Worm (Caenorhabditis elegans) whole organism, midembryonic: Measurements from ENCODE around the gene cah-4.

ENCODE experiments used
- T22C8.4 ChIP-seq: fragments of 200-800 bp; sonication (Bioruptor generic); IDR thresholded peaks from 2 replicates; pipeline ENCODE4 v1.3.6; 2022; ENCODE audit warnings: missing genetic modification characterization, missing compliant biosample characterization
- cog-1 ChIP-seq: sonication (generic microtip); optimal IDR thresholded peaks from 2 replicates; lab custom pipeline; 2016; ENCODE audit warnings: missing genetic modification characterization, missing compliant biosample characterization
- flt-1 ChIP-seq: fragments of 200-800 bp; sonication (Bioruptor generic); IDR thresholded peaks from 2 replicates; pipeline ENCODE4 v1.3.6; 2022; ENCODE audit warnings: missing genetic modification characterization, missing compliant biosample characterization
- klf-2 ChIP-seq: fragments of 200-800 bp; sonication (Bioruptor generic); conservative IDR thresholded peaks from 2 replicates; pipeline ENCODE4 v1.3.6; 2022; ENCODE audit warnings: missing genetic modification reagents, missing genetic modification characterization, missing compliant biosample characterization
- med-1 ChIP-seq: sonication (generic microtip); optimal IDR thresholded peaks from 2 replicates; lab custom pipeline; 2017; ENCODE audit warnings: missing genetic modification characterization, mild to moderate bottlenecking, missing compliant biosample characterization, antibody characterized with exemption, missing genetic modification reagents; ENCODE audit not compliant: insufficient read depth
- ref-1 ChIP-seq: fragments of 200-800 bp; sonication (Bioruptor generic); conservative IDR thresholded peaks from 2 replicates; pipeline ENCODE4 v1.3.6; 2022; ENCODE audit warnings: missing genetic modification reagents, missing genetic modification characterization, missing compliant biosample characterization
- tab-1 ChIP-seq: fragments of 200-800 bp; sonication (Bioruptor generic); IDR thresholded peaks from 2 replicates; pipeline ENCODE4 v1.3.6; 2022; ENCODE audit warnings: missing genetic modification characterization, missing compliant biosample characterization
- ztf-23 ChIP-seq: fragments of 200-800 bp; sonication (Bioruptor generic); IDR thresholded peaks from 2 replicates; pipeline ENCODE4 v1.3.6; 2022; ENCODE audit warnings: missing genetic modification reagents, missing genetic modification characterization, missing compliant biosample characterization
- ztf-29 ChIP-seq: fragments of 200-800 bp; sonication (Bioruptor generic); IDR thresholded peaks from 2 replicates; pipeline ENCODE4 v1.3.6; 2022; ENCODE audit warnings: missing genetic modification reagents, missing genetic modification characterization, missing compliant biosample characterization

The cah-4 gene

ce11 chrX:13542757-13543156, 383 bp downstream of the cah-4 start:
- no peak for TF ChIP-seq ztf-29 (GFP tag; lab: Robert Waterston, UW)
- TF ChIP-seq flt-1 (GFP tag; lab: Robert Waterston, UW) = no peak
- no peak for TF ChIP-seq T22C8.4 (GFP tag; lab: Robert Waterston, UW)
- TF ChIP-seq ztf-23 (GFP tag; lab: Robert Waterston, UW) = no peak
- no peak for TF ChIP-seq med-1 (GFP tag; lab: Kevin White, UChicago)
- no peak for TF ChIP-seq klf-2 (GFP tag; lab: Robert Waterston, UW)
- no peak for TF ChIP-seq cog-1 (tag; lab: Kevin White, UChicago)
- no peak for TF ChIP-seq tab-1 (GFP tag; lab: Robert Waterston, UW)
- no peak for TF ChIP-seq ref-1 (GFP tag; lab: Robert Waterston, UW)

ce11 chrX:13543350-13543749, 976 bp downstream of the cah-4 start:
- TF ChIP-seq ref-1 (GFP tag; lab: Robert Waterston, UW) (no peak), ztf-23 (GFP tag; lab: Robert Waterston, UW) (no peak), flt-1 (GFP tag; lab: Robert Waterston, UW) (no peak), cog-1 (tag; lab: Kevin White, UChicago) (no peak), klf-2 (GFP tag; lab: Robert Waterston, UW) (no peak), T22C8.4 (GFP tag; lab: Robert Waterston, UW) (no peak), med-1 (GFP tag; lab: Kevin White, UChicago) (no peak), ztf-29 (GFP tag; lab: Robert Waterston, UW) (no peak), tab-1 (GFP tag; lab: Robert Waterston, UW) (no peak)

- TF ChIP-seq flt-1 (GFP tag; lab: Robert Waterston, UW) (no peak), ztf-23 (GFP tag; lab: Robert Waterston, UW) (no peak)
Measured at ce11 chrX:13544544-13545021, 2.2 kb downstream of the cah-4 start.

ce11 chrX:13550890-13551289, 8.5 kb downstream of the cah-4 start, which contains the start of gene odr-1:
Gene odr-1, minus strand, starts transcription at chrX:13550990.
- TF ChIP-seq klf-2 (GFP tag; lab: Robert Waterston, UW) (no peak), tab-1 (GFP tag; lab: Robert Waterston, UW) (no peak), ref-1 (GFP tag; lab: Robert Waterston, UW) (no peak)

- TF ChIP-seq ref-1 (GFP tag; lab: Robert Waterston, UW) = no peak
- TF ChIP-seq flt-1 (GFP tag; lab: Robert Waterston, UW) = no peak
- no peak for TF ChIP-seq tab-1 (GFP tag; lab: Robert Waterston, UW)
- TF ChIP-seq ztf-29 (GFP tag; lab: Robert Waterston, UW) = no peak
- TF ChIP-seq ztf-23 (GFP tag; lab: Robert Waterston, UW) = no peak
- no peak for TF ChIP-seq T22C8.4 (GFP tag; lab: Robert Waterston, UW)
- TF ChIP-seq klf-2 (GFP tag; lab: Robert Waterston, UW) = no peak
Measured at ce11 chrX:13555098-13555497, 12.7 kb downstream of the cah-4 start.

ce11 chrX:13556066-13556465, 13.7 kb downstream of the cah-4 start, which contains the start of gene glb-20:
Gene glb-20, minus strand, starts transcription at chrX:13556166.
- TF ChIP-seq cog-1 (tag; lab: Kevin White, UChicago) = no peak
- no peak for TF ChIP-seq klf-2 (GFP tag; lab: Robert Waterston, UW)
- TF ChIP-seq ref-1 (GFP tag; lab: Robert Waterston, UW) = no peak
- TF ChIP-seq tab-1 (GFP tag; lab: Robert Waterston, UW) = no peak
- TF ChIP-seq flt-1 (GFP tag; lab: Robert Waterston, UW) = no peak
- no peak for TF ChIP-seq med-1 (GFP tag; lab: Kevin White, UChicago)
- no peak for TF ChIP-seq ztf-29 (GFP tag; lab: Robert Waterston, UW)
- no peak for TF ChIP-seq ztf-23 (GFP tag; lab: Robert Waterston, UW)
- TF ChIP-seq T22C8.4 (GFP tag; lab: Robert Waterston, UW) = no peak

ce11 chrX:13558667-13559066, 16.3 kb downstream of the cah-4 start:
- TF ChIP-seq tab-1 (GFP tag; lab: Robert Waterston, UW) (no peak), ref-1 (GFP tag; lab: Robert Waterston, UW) (no peak), ztf-23 (GFP tag; lab: Robert Waterston, UW) (no peak), T22C8.4 (GFP tag; lab: Robert Waterston, UW) (no peak), med-1 (GFP tag; lab: Kevin White, UChicago) (no peak), cog-1 (tag; lab: Kevin White, UChicago) (no peak), klf-2 (GFP tag; lab: Robert Waterston, UW) (no peak), ztf-29 (GFP tag; lab: Robert Waterston, UW) (no peak), flt-1 (GFP tag; lab: Robert Waterston, UW) (no peak)

ce11 chrX:13561954-13562353, 19.6 kb downstream of the cah-4 start:
- TF ChIP-seq flt-1 (GFP tag; lab: Robert Waterston, UW) (no peak), T22C8.4 (GFP tag; lab: Robert Waterston, UW) (no peak), cog-1 (tag; lab: Kevin White, UChicago) (no peak), ztf-23 (GFP tag; lab: Robert Waterston, UW) (no peak), ztf-29 (GFP tag; lab: Robert Waterston, UW) (no peak), med-1 (GFP tag; lab: Kevin White, UChicago) (no peak), klf-2 (GFP tag; lab: Robert Waterston, UW) (no peak)

- no peak for TF ChIP-seq cog-1 (tag; lab: Kevin White, UChicago)
- TF ChIP-seq ztf-29 (GFP tag; lab: Robert Waterston, UW) = no peak
- no peak for TF ChIP-seq flt-1 (GFP tag; lab: Robert Waterston, UW)
- no peak for TF ChIP-seq med-1 (GFP tag; lab: Kevin White, UChicago)
- TF ChIP-seq T22C8.4 (GFP tag; lab: Robert Waterston, UW) = no peak
- TF ChIP-seq ref-1 (GFP tag; lab: Robert Waterston, UW) = no peak
- TF ChIP-seq klf-2 (GFP tag; lab: Robert Waterston, UW) = no peak
- no peak for TF ChIP-seq ztf-23 (GFP tag; lab: Robert Waterston, UW)
- no peak for TF ChIP-seq tab-1 (GFP tag; lab: Robert Waterston, UW)
Measured at ce11 chrX:13566436-13566835, 24.1 kb downstream of the cah-4 start, which contains the start of gene R01E6.2. Gene R01E6.2, minus strand, starts transcription at chrX:13566536.
